Fruit fly (Drosophila melanogaster) S2 (cell line): ENCODE data around the gene Fit2.

ENCODE experiments used
- CG8478 ChIP-seq: fragments of >200 bp; optimal IDR thresholded peaks from 2 replicates; lab custom pipeline; 2018
- CTCF ChIP-seq, 2 experiments: fragments of >200 bp; optimal IDR thresholded peaks; 2 replicates each; lab custom pipeline; 2018

DNA sequence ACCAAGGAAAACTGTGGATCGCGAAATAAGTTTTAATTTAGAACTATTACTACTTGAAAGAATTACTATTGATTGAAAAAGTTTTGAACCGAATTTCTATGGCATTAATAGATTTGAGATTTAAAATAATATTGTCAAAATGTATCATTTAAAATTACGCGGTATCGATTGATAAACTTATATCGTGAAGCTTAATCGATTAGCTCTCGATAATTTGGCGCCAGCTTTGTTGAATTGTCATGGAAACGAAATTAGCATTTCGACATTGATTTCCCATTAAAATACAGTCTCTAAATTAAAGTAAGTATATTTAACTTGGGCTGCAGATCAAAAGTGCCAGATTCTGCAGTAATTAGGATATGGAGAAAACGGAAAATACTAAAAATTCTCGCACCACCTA, 3.2 kb downstream of the Fit2 start, which contains the start of gene CG7730:
- TF ChIP-seq CG8478 (lab: Kevin White, UChicago) (no peak), CTCF (optimal IDR thresholded peaks at IDR 0.05; lab: Kevin White, UChicago) (no peak)
